Fruit fly (Drosophila melanogaster) whole organism, embryonic: Measurements from ENCODE around the gene CG4009.

Experiments used
- Asciz ChIP-seq: fragments of 200-800 bp; sonication (Bioruptor generic); optimal IDR thresholded peaks from 2 replicates; lab custom pipeline; 2017; ENCODE audit warnings: missing biosample characterization, mild to moderate bottlenecking, missing genetic modification characterization, missing genetic modification reagents
- CG10366 ChIP-seq: fragments of 200-800 bp; sonication (Bioruptor generic); IDR thresholded peaks from 2 replicates; pipeline ENCODE4 v1.3.6; 2022; ENCODE audit warnings: missing biosample characterization, missing genetic modification characterization
- CG10565 ChIP-seq: fragments of 200-800 bp; sonication (Bioruptor generic); optimal IDR thresholded peaks from 3 replicates; lab custom pipeline; 2016; ENCODE audit warnings: missing biosample characterization, mild to moderate bottlenecking, missing genetic modification characterization
- CG11504 ChIP-seq: fragments of 200-800 bp; sonication (Bioruptor generic); optimal IDR thresholded peaks from 3 replicates; lab custom pipeline; 2019; ENCODE audit warnings: missing biosample characterization, mild to moderate bottlenecking, missing genetic modification characterization, moderate library complexity
- CG13296 ChIP-seq: fragments of 200-800 bp; sonication (Bioruptor generic); optimal IDR thresholded peaks from 3 replicates; lab custom pipeline; 2018; ENCODE audit warnings: missing biosample characterization, mild to moderate bottlenecking, missing genetic modification characterization
- CG16779 ChIP-seq: fragments of 200-800 bp; sonication (Bioruptor generic); IDR thresholded peaks from 2 replicates; pipeline ENCODE4 v1.3.6; 2022; ENCODE audit warnings: missing biosample characterization, missing genetic modification characterization
- CG16815 ChIP-seq: fragments of 200-800 bp; sonication (Bioruptor generic); optimal IDR thresholded peaks from 3 replicates; lab custom pipeline; 2017; ENCODE audit warnings: missing biosample characterization, mild to moderate bottlenecking, missing genetic modification characterization
- CG2129 ChIP-seq: fragments of 200-800 bp; sonication (Bioruptor generic); IDR thresholded peaks from 2 replicates; pipeline ENCODE4 v1.3.6; 2022; ENCODE audit warnings: missing biosample characterization, missing genetic modification characterization; ENCODE audit not compliant: partially characterized antibody
- CG2678 ChIP-seq: fragments of 200-800 bp; sonication (Bioruptor generic); optimal IDR thresholded peaks from 3 replicates; lab custom pipeline; 2019; ENCODE audit warnings: missing biosample characterization, mild to moderate bottlenecking, missing genetic modification characterization, moderate library complexity
- CG2875 ChIP-seq: fragments of 200-800 bp; sonication (Bioruptor generic); optimal IDR thresholded peaks from 2 replicates; lab custom pipeline; 2017; ENCODE audit warnings: missing biosample characterization, mild to moderate bottlenecking, missing genetic modification characterization, missing genetic modification reagents
- CG30020 ChIP-seq: fragments of 200-800 bp; optimal IDR thresholded peaks from 2 replicates; lab custom pipeline; 2019; ENCODE audit warnings: missing biosample characterization, mild to moderate bottlenecking, missing genetic modification characterization, moderate library complexity
- CG4617 ChIP-seq: fragments of 200-800 bp; sonication (Bioruptor generic); optimal IDR thresholded peaks from 3 replicates; lab custom pipeline; 2016; ENCODE audit warnings: missing biosample characterization, missing genetic modification characterization, borderline replicate concordance
- CG4820 ChIP-seq: fragments of 200-800 bp; sonication (Bioruptor generic); optimal IDR thresholded peaks from 3 replicates; lab custom pipeline; 2016; ENCODE audit warnings: missing biosample characterization, missing genetic modification characterization
- CG5245 ChIP-seq: fragments of 200-800 bp; sonication (Bioruptor generic); optimal IDR thresholded peaks from 3 replicates; lab custom pipeline; 2016; ENCODE audit warnings: missing biosample characterization, missing genetic modification characterization
- CG7963 ChIP-seq: fragments of 200-800 bp; sonication (Bioruptor generic); IDR thresholded peaks from 3 replicates; pipeline ENCODE4 v1.3.6; 2022; ENCODE audit warnings: missing biosample characterization, missing genetic modification characterization; ENCODE audit not compliant: partially characterized antibody
- CG8359 ChIP-seq: fragments of 200-800 bp; sonication (Bioruptor generic); optimal IDR thresholded peaks from 2 replicates; lab custom pipeline; 2017; ENCODE audit warnings: missing biosample characterization, mild to moderate bottlenecking, missing genetic modification characterization, borderline replicate concordance
- CkIIα-i1 ChIP-seq: fragments of 200-800 bp; sonication (Bioruptor generic); IDR thresholded peaks from 2 replicates; pipeline ENCODE4 v1.3.6; 2022; ENCODE audit warnings: missing biosample characterization, missing genetic modification characterization
- D ChIP-seq, 2 experiments: fragments of 200-800 bp in 1 of 2; fragments of >200 bp in 1 of 2; sonication (Bioruptor generic) in 1 of 2; optimal IDR thresholded peaks; 2 replicates in 1 of 2; 3 replicates in 1 of 2; lab custom pipeline; 2017; ENCODE audit warnings: mild to moderate bottlenecking in 1 of 2, missing biosample characterization in 1 of 2, missing genetic modification characterization in 1 of 2, missing genetic modification reagents in 1 of 2
- Dp ChIP-seq: fragments of 200-800 bp; sonication (Bioruptor generic); optimal IDR thresholded peaks from 2 replicates; lab custom pipeline; 2018; ENCODE audit warnings: missing biosample characterization, mild to moderate bottlenecking, missing genetic modification characterization, moderate library complexity
- Dref ChIP-seq: fragments of 200-800 bp; sonication (Bioruptor generic); IDR thresholded peaks from 2 replicates; pipeline ENCODE4 v1.3.6; 2022; ENCODE audit warnings: missing biosample characterization, missing genetic modification characterization
- Hmr ChIP-seq: fragments of 200-800 bp; sonication (Bioruptor generic); optimal IDR thresholded peaks from 3 replicates; lab custom pipeline; 2017; ENCODE audit warnings: mild to moderate bottlenecking, missing biosample characterization, missing genetic modification reagents, missing genetic modification characterization
- MESR4 ChIP-seq: fragments of 200-800 bp; sonication (Bioruptor generic); optimal IDR thresholded peaks from 2 replicates; lab custom pipeline; 2018; ENCODE audit warnings: missing biosample characterization, mild to moderate bottlenecking, missing genetic modification characterization, moderate library complexity
- Mes4 ChIP-seq: fragments of 200-800 bp; sonication (Bioruptor generic); optimal IDR thresholded peaks from 2 replicates; lab custom pipeline; 2016; ENCODE audit warnings: missing biosample characterization, missing genetic modification characterization
- Mrtf ChIP-seq: fragments of 200-800 bp; sonication (Bioruptor generic); IDR thresholded peaks from 3 replicates; pipeline ENCODE4 v1.3.6; 2022; ENCODE audit warnings: missing biosample characterization, missing genetic modification characterization
- Nf-YB ChIP-seq: fragments of 200-800 bp; sonication (Bioruptor generic); optimal IDR thresholded peaks from 3 replicates; lab custom pipeline; 2019; ENCODE audit warnings: missing biosample characterization, mild to moderate bottlenecking, missing genetic modification characterization, moderate library complexity
- NfI ChIP-seq: fragments of 200-800 bp; sonication (Bioruptor generic); optimal IDR thresholded peaks from 3 replicates; lab custom pipeline; 2018; ENCODE audit warnings: missing biosample characterization, mild to moderate bottlenecking, missing genetic modification characterization, moderate library complexity
- Oaz ChIP-seq: fragments of 200-800 bp; sonication (Bioruptor generic); IDR thresholded peaks from 2 replicates; pipeline ENCODE4 v1.3.6; 2022; ENCODE audit warnings: missing biosample characterization, missing genetic modification characterization
- Side ChIP-seq: fragments of 200-800 bp; sonication (Bioruptor generic); optimal IDR thresholded peaks from 2 replicates; lab custom pipeline; 2016; ENCODE audit warnings: missing biosample characterization, missing genetic modification characterization
- Sry-β ChIP-seq: fragments of 200-800 bp; sonication (Bioruptor generic); optimal IDR thresholded peaks from 2 replicates; lab custom pipeline; 2018; ENCODE audit warnings: missing biosample characterization, mild to moderate bottlenecking, missing genetic modification characterization, moderate library complexity
- Tbp ChIP-seq: fragments of >200 bp; optimal IDR thresholded peaks from 2 replicates; lab custom pipeline; 2018; ENCODE audit warnings: missing biosample characterization, missing genetic modification characterization
- abd-A ChIP-seq: fragments of 200-800 bp; sonication (Bioruptor generic); optimal IDR thresholded peaks from 3 replicates; lab custom pipeline; 2019; ENCODE audit warnings: missing biosample characterization, mild to moderate bottlenecking, missing genetic modification characterization, moderate library complexity
- ac ChIP-seq: fragments of 200-800 bp; sonication (Bioruptor generic); optimal IDR thresholded peaks from 3 replicates; lab custom pipeline; 2017; ENCODE audit warnings: missing biosample characterization, mild to moderate bottlenecking, missing genetic modification characterization
- ara ChIP-seq: fragments of 200-800 bp; sonication (Bioruptor generic); IDR thresholded peaks from 2 replicates; pipeline ENCODE4 v1.3.6; 2022; ENCODE audit warnings: missing biosample characterization, missing genetic modification characterization
- ato ChIP-seq: fragments of 200-800 bp; sonication (Bioruptor generic); IDR thresholded peaks from 2 replicates; pipeline ENCODE4 v1.3.6; 2022; ENCODE audit warnings: missing biosample characterization, missing genetic modification characterization; ENCODE audit not compliant: partially characterized antibody
- bsh ChIP-seq, 2 experiments: fragments of 200-800 bp; sonication (Bioruptor generic); optimal IDR thresholded peaks; 2 replicates each; lab custom pipeline; 2017 to 2018; ENCODE audit warnings: mild to moderate bottlenecking in 2 of 2, missing biosample characterization in 2 of 2, missing genetic modification characterization in 2 of 2, moderate library complexity in 1 of 2
- ci ChIP-seq: fragments of 200-800 bp; sonication (Bioruptor generic); IDR thresholded peaks from 3 replicates; pipeline ENCODE4 v1.3.6; 2022; ENCODE audit warnings: missing biosample characterization, missing genetic modification characterization
- emc ChIP-seq: fragments of 200-800 bp; sonication (Bioruptor generic); optimal IDR thresholded peaks from 2 replicates; lab custom pipeline; 2016; ENCODE audit warnings: missing biosample characterization, missing genetic modification characterization
- gsb ChIP-seq: fragments of 200-800 bp; sonication (Bioruptor generic); IDR thresholded peaks from 2 replicates; pipeline ENCODE4 v1.3.6; 2022; ENCODE audit warnings: missing biosample characterization, missing genetic modification characterization
- ham ChIP-seq: fragments of 200-800 bp; sonication (Bioruptor generic); IDR thresholded peaks from 2 replicates; pipeline ENCODE4 v1.3.6; 2022; ENCODE audit warnings: missing biosample characterization, missing genetic modification characterization
- hth ChIP-seq: fragments of >200 bp; optimal IDR thresholded peaks from 2 replicates; lab custom pipeline; 2017; ENCODE audit warnings: inconsistent platforms
- odd ChIP-seq: fragments of 200-800 bp; sonication (Bioruptor generic); optimal IDR thresholded peaks from 2 replicates; lab custom pipeline; 2017; ENCODE audit warnings: missing biosample characterization, mild to moderate bottlenecking, missing genetic modification characterization
- row ChIP-seq: fragments of 200-800 bp; sonication (Bioruptor generic); IDR thresholded peaks from 3 replicates; pipeline ENCODE4 v1.3.6; 2022; ENCODE audit warnings: missing biosample characterization, missing genetic modification characterization
- sim ChIP-seq: fragments of 200-800 bp; sonication (Bioruptor generic); IDR thresholded peaks from 2 replicates; pipeline ENCODE4 v1.3.6; 2022; ENCODE audit warnings: missing biosample characterization, missing genetic modification characterization
- slbo ChIP-seq: fragments of 200-800 bp; sonication (Bioruptor generic); IDR thresholded peaks from 2 replicates; pipeline ENCODE4 v1.3.6; 2022; ENCODE audit warnings: missing biosample characterization, missing genetic modification characterization
- sug ChIP-seq: fragments of 200-800 bp; optimal IDR thresholded peaks from 2 replicates; lab custom pipeline; 2019; ENCODE audit warnings: missing biosample characterization, mild to moderate bottlenecking, missing genetic modification characterization, moderate library complexity
- tap ChIP-seq: fragments of 200-800 bp; optimal IDR thresholded peaks from 3 replicates; lab custom pipeline; 2019; ENCODE audit warnings: missing biosample characterization, mild to moderate bottlenecking, missing genetic modification characterization, moderate library complexity
- vfl ChIP-seq: fragments of 200-800 bp; sonication (Bioruptor generic); optimal IDR thresholded peaks from 2 replicates; lab custom pipeline; 2016; ENCODE audit warnings: missing biosample characterization, missing genetic modification characterization
- wdn ChIP-seq: fragments of 200-800 bp; sonication (Bioruptor generic); IDR thresholded peaks from 2 replicates; pipeline ENCODE4 v1.3.6; 2022; ENCODE audit warnings: missing biosample characterization, missing genetic modification characterization

Gene CG4009

DNA sequence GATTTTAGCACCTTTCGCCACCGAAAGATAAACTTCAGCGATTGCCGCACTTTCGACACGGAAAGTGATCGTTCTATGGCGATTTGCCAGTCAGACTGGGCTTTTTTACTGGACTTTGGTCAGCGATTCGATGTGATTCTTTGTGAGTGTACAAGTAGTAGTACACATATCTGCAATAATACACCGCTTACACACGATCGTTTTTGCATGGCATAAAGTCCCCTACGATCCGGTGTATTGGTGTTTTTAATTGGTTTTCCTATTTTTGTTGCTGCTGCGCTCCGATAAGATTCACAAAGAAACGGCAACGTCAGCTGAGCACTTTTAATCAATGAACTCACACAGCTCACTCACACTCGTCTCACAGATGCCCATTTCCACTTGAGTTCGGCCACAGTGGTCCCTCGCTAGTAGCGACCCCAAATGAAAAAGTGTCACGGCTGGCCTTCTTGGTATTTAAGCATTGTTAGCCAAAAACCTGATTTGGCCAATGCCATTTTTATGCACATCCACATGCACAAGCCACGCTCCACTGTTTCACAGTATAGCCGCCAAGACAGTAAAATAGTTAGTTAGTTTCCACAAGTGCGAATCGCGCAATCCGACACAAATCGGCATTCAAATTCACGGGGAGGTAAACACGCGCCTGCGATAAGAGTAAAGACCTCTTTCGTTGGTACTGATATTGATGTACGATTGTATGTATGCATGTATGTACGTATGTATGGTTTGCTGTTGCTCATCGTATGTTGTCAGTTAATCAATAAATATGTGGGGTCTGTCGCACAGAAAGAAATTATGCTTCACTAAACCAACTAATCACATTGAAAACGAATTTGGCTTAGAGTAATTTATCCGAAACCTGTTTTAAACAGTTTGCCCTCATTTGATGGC lies 49.4 kb downstream of the CG4009 start (continued):
- TF ChIP-seq CG2129 (GFP tag; lab: Robert Waterston, UW) (no peak), odd (peak; percentile 89), CG13296 (GFP tag; lab: Kevin White, UChicago) (peak; percentile 95), Side (GFP tag; lab: Kevin White, UChicago) (peak; percentile 94), ac (GFP tag; lab: Kevin White, UChicago) (peak; percentile 10), CG4820 (GFP tag; lab: Kevin White, UChicago) (peak; percentile 70), tap (tag; lab: Kevin White, UChicago) (peak; percentile 54), CG8359 (GFP tag; lab: Kevin White, UChicago) (peak; percentile 34), ato (GFP tag; lab: Robert Waterston, UW) (no peak), CG7963 (no peak), vfl (GFP tag; lab: Kevin White, UChicago) (peak; percentile 92), CG11504 (peak; percentile 82), CG10366 (GFP tag; lab: Robert Waterston, UW) (peak; percentile 97), ham (peak; percentile 97), ara (GFP tag; lab: Robert Waterston, UW) (peak; percentile 92), bsh (GFP tag; optimal IDR thresholded peaks at IDR 0.05; lab: Kevin White, UChicago) (peak; percentile 62 to 75), Nf-YB (GFP tag; lab: Kevin White, UChicago) (peak; percentile 62), Dp (GFP tag; lab: Kevin White, UChicago) (peak; percentile 15), CG2678 (tag; lab: Kevin White, UChicago) (peak; percentile 95), hth (lab: Kevin White, UChicago) (no peak), abd-A (tag; lab: Kevin White, UChicago) (peak; percentile 45), NfI (GFP tag; lab: Kevin White, UChicago) (peak; percentile 92), Oaz (peak; percentile 95), Asciz (peak; percentile 25), Mes4 (GFP tag; lab: Kevin White, UChicago) (peak; percentile 81), CG16815 (GFP tag; lab: Kevin White, UChicago) (peak; percentile 91), Mrtf (GFP tag; lab: Robert Waterston, UW) (peak; percentile 97), sim (GFP tag; lab: Robert Waterston, UW) (peak; percentile 70), MESR4 (peak; percentile 38), D (optimal IDR thresholded peaks at IDR 0.05; lab: Kevin White, UChicago) (no peak), D (GFP tag; optimal IDR thresholded peaks at IDR 0.05; lab: Kevin White, UChicago) (peak; percentile 45), CG5245 (GFP tag; lab: Kevin White, UChicago) (peak; percentile 78), row (peak; percentile 98), CkIIα-i1 (GFP tag; lab: Robert Waterston, UW) (peak; percentile 87), Dref (peak; percentile 50; the same call in 1 of the 2 replicates), CG2875 (GFP tag; lab: Kevin White, UChicago) (peak; percentile 47), sug (tag; lab: Kevin White, UChicago) (peak; percentile 99), Sry-β (GFP tag; lab: Kevin White, UChicago) (no peak), gsb (GFP tag; lab: Robert Waterston, UW) (peak; percentile 95), slbo (GFP tag; lab: Robert Waterston, UW) (peak; percentile 99), ci (GFP tag; lab: Robert Waterston, UW) (peak; percentile 96), CG30020 (peak; percentile 35), Tbp (GFP tag; lab: Kevin White, UChicago) (no peak), CG16779 (peak; percentile 97), wdn (peak; percentile 98), emc (GFP tag; lab: Kevin White, UChicago) (peak; percentile 89), CG4617 (peak; percentile 82), CG10565 (GFP tag; lab: Kevin White, UChicago) (no peak), Hmr (peak; percentile 97)
